Fruit fly (Drosophila melanogaster) whole organism, embryonic: ENCODE data around the gene CG14515.

Source experiments
- Aef1 ChIP-seq: fragments of 200-800 bp; sonication (Bioruptor generic); IDR thresholded peaks from 3 replicates; pipeline ENCODE4 v1.3.6; 2022; ENCODE audit warnings: missing biosample characterization, missing genetic modification characterization
- Asciz ChIP-seq: fragments of 200-800 bp; sonication (Bioruptor generic); optimal IDR thresholded peaks from 2 replicates; lab custom pipeline; 2017; ENCODE audit warnings: missing biosample characterization, mild to moderate bottlenecking, missing genetic modification characterization, missing genetic modification reagents
- C15 ChIP-seq: fragments of 200-800 bp; sonication (Bioruptor generic); IDR thresholded peaks from 3 replicates; pipeline ENCODE4 v1.3.6; 2022; ENCODE audit warnings: missing biosample characterization, missing genetic modification characterization
- CG10274 ChIP-seq: fragments of 200-800 bp; sonication (Bioruptor generic); optimal IDR thresholded peaks from 3 replicates; lab custom pipeline; 2017; ENCODE audit warnings: missing biosample characterization, mild to moderate bottlenecking, missing genetic modification characterization
- CG10321 ChIP-seq: fragments of 200-800 bp; sonication (Bioruptor generic); IDR thresholded peaks from 2 replicates; pipeline ENCODE4 v1.3.6; 2022; ENCODE audit warnings: missing biosample characterization, missing genetic modification characterization
- CG10462 ChIP-seq: fragments of 200-800 bp; sonication (Bioruptor generic); optimal IDR thresholded peaks from 2 replicates; lab custom pipeline; 2016; ENCODE audit warnings: missing biosample characterization, missing genetic modification characterization
- CG11085 ChIP-seq: fragments of 200-800 bp; sonication (Bioruptor generic); IDR thresholded peaks from 2 replicates; pipeline ENCODE4 v1.3.6; 2022; ENCODE audit warnings: missing biosample characterization, missing genetic modification characterization
- CG12071 ChIP-seq: fragments of 200-800 bp; sonication (Bioruptor generic); optimal IDR thresholded peaks from 3 replicates; lab custom pipeline; 2018; ENCODE audit warnings: missing biosample characterization, mild to moderate bottlenecking, missing genetic modification characterization
- CG12104 ChIP-seq: fragments of 200-800 bp; sonication (Bioruptor generic); optimal IDR thresholded peaks from 3 replicates; lab custom pipeline; 2016; ENCODE audit warnings: missing biosample characterization, missing genetic modification characterization
- CG12299 ChIP-seq: fragments of 200-800 bp; sonication (Bioruptor generic); optimal IDR thresholded peaks from 2 replicates; lab custom pipeline; 2018; ENCODE audit warnings: missing biosample characterization, mild to moderate bottlenecking, missing genetic modification characterization
- CG14965 ChIP-seq: fragments of 200-800 bp; sonication (Bioruptor generic); optimal IDR thresholded peaks from 2 replicates; lab custom pipeline; 2016; ENCODE audit warnings: missing biosample characterization, missing genetic modification characterization, borderline replicate concordance
- CG1603 ChIP-seq: fragments of 200-800 bp; sonication (Bioruptor generic); optimal IDR thresholded peaks from 2 replicates; lab custom pipeline; 2019; ENCODE audit warnings: missing biosample characterization, mild to moderate bottlenecking, missing genetic modification characterization, moderate library complexity
- CG17359 ChIP-seq: fragments of 200-800 bp; sonication (Bioruptor generic); optimal IDR thresholded peaks from 3 replicates; lab custom pipeline; 2018; ENCODE audit warnings: missing biosample characterization, mild to moderate bottlenecking, missing genetic modification characterization, moderate library complexity
- CG18764 ChIP-seq: fragments of 200-800 bp; sonication (Bioruptor generic); optimal IDR thresholded peaks from 3 replicates; lab custom pipeline; 2016; ENCODE audit warnings: missing biosample characterization, missing genetic modification characterization
- CG3281 ChIP-seq: fragments of 200-800 bp; sonication (Bioruptor generic); optimal IDR thresholded peaks from 3 replicates; lab custom pipeline; 2017; ENCODE audit warnings: missing biosample characterization, mild to moderate bottlenecking, missing genetic modification characterization
- CG4282 ChIP-seq: fragments of 200-800 bp; sonication (Bioruptor generic); optimal IDR thresholded peaks from 2 replicates; lab custom pipeline; 2016; ENCODE audit warnings: missing biosample characterization, missing genetic modification characterization
- CG4617 ChIP-seq: fragments of 200-800 bp; sonication (Bioruptor generic); optimal IDR thresholded peaks from 3 replicates; lab custom pipeline; 2016; ENCODE audit warnings: missing biosample characterization, missing genetic modification characterization, borderline replicate concordance
- CG4854 ChIP-seq: fragments of 200-800 bp; sonication (Bioruptor generic); optimal IDR thresholded peaks from 2 replicates; lab custom pipeline; 2016; ENCODE audit warnings: missing biosample characterization, missing genetic modification characterization, inconsistent platforms
- CG6254 ChIP-seq: fragments of 200-800 bp; sonication (Bioruptor generic); optimal IDR thresholded peaks from 3 replicates; lab custom pipeline; 2017; ENCODE audit warnings: mild to moderate bottlenecking, missing biosample characterization, missing genetic modification reagents, missing genetic modification characterization
- CG6689 ChIP-seq: fragments of 200-800 bp; sonication (Bioruptor generic); IDR thresholded peaks from 2 replicates; pipeline ENCODE4 v1.3.6; 2022; ENCODE audit warnings: missing biosample characterization, missing genetic modification characterization
- CG8290 ChIP-seq, 3 experiments: fragments of 200-800 bp; sonication (Bioruptor generic); optimal IDR thresholded peaks; 2 replicates each; lab custom pipeline; 2016 to 2019; ENCODE audit warnings: missing biosample characterization in 3 of 3, missing genetic modification characterization in 3 of 3, mild to moderate bottlenecking in 2 of 3, moderate library complexity in 1 of 3
- Camta ChIP-seq: fragments of 200-800 bp; sonication (Bioruptor generic); optimal IDR thresholded peaks from 2 replicates; lab custom pipeline; 2016; ENCODE audit warnings: missing biosample characterization, missing genetic modification characterization
- Dbx ChIP-seq: fragments of 200-800 bp; sonication (Bioruptor generic); IDR thresholded peaks from 3 replicates; pipeline ENCODE4 v1.3.6; 2022; ENCODE audit warnings: missing biosample characterization, missing genetic modification characterization
- Hr78 ChIP-seq, 2 experiments: fragments of 200-800 bp in 1 of 2; fragments of >200 bp in 1 of 2; sonication (Bioruptor generic) in 1 of 2; optimal IDR thresholded peaks; 2 replicates each; lab custom pipeline; 2017 to 2019; ENCODE audit warnings: missing biosample characterization in 2 of 2, missing genetic modification characterization in 2 of 2, mild to moderate bottlenecking in 1 of 2, moderate library complexity in 1 of 2
- MTF-1 ChIP-seq: fragments of 200-800 bp; sonication (Bioruptor generic); optimal IDR thresholded peaks from 2 replicates; lab custom pipeline; 2018; ENCODE audit warnings: missing biosample characterization, mild to moderate bottlenecking, missing genetic modification characterization, borderline replicate concordance
- Sry-δ ChIP-seq: fragments of 200-800 bp; sonication (Bioruptor generic); optimal IDR thresholded peaks from 2 replicates; lab custom pipeline; 2016; ENCODE audit warnings: missing biosample characterization, missing genetic modification characterization
- ash1 ChIP-seq: fragments of 200-800 bp; sonication (Bioruptor generic); optimal IDR thresholded peaks from 2 replicates; lab custom pipeline; 2018; ENCODE audit warnings: missing biosample characterization, mild to moderate bottlenecking, missing genetic modification characterization
- bab2 ChIP-seq: fragments of 200-800 bp; sonication (Bioruptor generic); optimal IDR thresholded peaks from 2 replicates; lab custom pipeline; 2016; ENCODE audit warnings: missing biosample characterization, missing genetic modification characterization
- bowl ChIP-seq: fragments of 200-800 bp; sonication (Bioruptor generic); IDR thresholded peaks from 2 replicates; pipeline ENCODE4 v1.3.6; 2022; ENCODE audit warnings: missing biosample characterization, missing genetic modification characterization
- disco-r ChIP-seq: fragments of 200-800 bp; sonication (Bioruptor generic); optimal IDR thresholded peaks from 2 replicates; lab custom pipeline; 2016; ENCODE audit warnings: missing biosample characterization, missing genetic modification characterization
- gcm2 ChIP-seq: fragments of 200-800 bp; sonication (Bioruptor generic); optimal IDR thresholded peaks from 2 replicates; lab custom pipeline; 2016; ENCODE audit warnings: missing biosample characterization, missing genetic modification characterization
- grn ChIP-seq: fragments of 200-800 bp; sonication (Bioruptor generic); optimal IDR thresholded peaks from 3 replicates; lab custom pipeline; 2017; ENCODE audit warnings: missing biosample characterization, missing genetic modification characterization
- hbn ChIP-seq: fragments of 200-800 bp; sonication (Bioruptor generic); IDR thresholded peaks from 2 replicates; pipeline ENCODE4 v1.3.6; 2022; ENCODE audit warnings: missing biosample characterization, missing genetic modification characterization; ENCODE audit not compliant: partially characterized antibody
- jing ChIP-seq: fragments of 200-800 bp; sonication (Bioruptor generic); optimal IDR thresholded peaks from 2 replicates; lab custom pipeline; 2018; ENCODE audit warnings: missing biosample characterization, mild to moderate bottlenecking, missing genetic modification characterization
- kay ChIP-seq: fragments of 200-800 bp; sonication (Bioruptor generic); optimal IDR thresholded peaks from 2 replicates; lab custom pipeline; 2016; ENCODE audit warnings: missing biosample characterization, missing genetic modification characterization
- nmo ChIP-seq: fragments of 200-800 bp; sonication (Bioruptor generic); optimal IDR thresholded peaks from 2 replicates; lab custom pipeline; 2018; ENCODE audit warnings: missing biosample characterization, mild to moderate bottlenecking, missing genetic modification characterization, moderate library complexity
- nom ChIP-seq: fragments of 200-800 bp; sonication (Bioruptor generic); optimal IDR thresholded peaks from 2 replicates; lab custom pipeline; 2017; ENCODE audit warnings: missing biosample characterization, missing genetic modification characterization, mild to moderate bottlenecking, moderate library complexity, missing genetic modification reagents
- pum ChIP-seq: fragments of 200-800 bp; sonication (Bioruptor generic); optimal IDR thresholded peaks from 2 replicates; lab custom pipeline; 2016; ENCODE audit warnings: missing biosample characterization, missing genetic modification characterization
- ranshi ChIP-seq: fragments of 200-800 bp; sonication (Bioruptor generic); IDR thresholded peaks from 2 replicates; pipeline ENCODE4 v1.3.6; 2022; ENCODE audit warnings: missing biosample characterization, missing genetic modification characterization
- repo ChIP-seq: fragments of 200-800 bp; sonication (Bioruptor generic); optimal IDR thresholded peaks from 2 replicates; lab custom pipeline; 2016; ENCODE audit warnings: missing biosample characterization, missing genetic modification characterization
- ro ChIP-seq: fragments of 200-800 bp; sonication (Bioruptor generic); IDR thresholded peaks from 2 replicates; pipeline ENCODE4 v1.3.6; 2022; ENCODE audit warnings: missing biosample characterization, missing genetic modification characterization
- slbo ChIP-seq: fragments of 200-800 bp; sonication (Bioruptor generic); IDR thresholded peaks from 2 replicates; pipeline ENCODE4 v1.3.6; 2022; ENCODE audit warnings: missing biosample characterization, missing genetic modification characterization
- so ChIP-seq: fragments of 200-800 bp; sonication (Bioruptor generic); IDR thresholded peaks from 3 replicates; pipeline ENCODE4 v1.3.6; 2022; ENCODE audit warnings: missing biosample characterization, missing genetic modification characterization
- ssp ChIP-seq: fragments of 200-800 bp; sonication (Bioruptor generic); IDR thresholded peaks from 2 replicates; pipeline ENCODE4 v1.3.6; 2022; ENCODE audit warnings: missing biosample characterization, missing genetic modification characterization
- stwl ChIP-seq: fragments of 200-800 bp; sonication (Bioruptor generic); optimal IDR thresholded peaks from 3 replicates; lab custom pipeline; 2018; ENCODE audit warnings: missing biosample characterization, mild to moderate bottlenecking, missing genetic modification characterization, moderate library complexity
- tgo ChIP-seq: fragments of 200-800 bp; sonication (Bioruptor generic); IDR thresholded peaks from 3 replicates; pipeline ENCODE4 v1.3.6; 2022; ENCODE audit warnings: missing biosample characterization, missing genetic modification characterization
- tna ChIP-seq: fragments of 200-800 bp; sonication (Bioruptor generic); IDR thresholded peaks from 2 replicates; pipeline ENCODE4 v1.3.6; 2022; ENCODE audit warnings: missing biosample characterization, missing genetic modification characterization; ENCODE audit not compliant: partially characterized antibody
- vnd ChIP-seq: fragments of 200-800 bp; sonication (Bioruptor generic); IDR thresholded peaks from 3 replicates; pipeline ENCODE4 v1.3.6; 2022; ENCODE audit warnings: missing biosample characterization, missing genetic modification characterization; ENCODE audit not compliant: partially characterized antibody
- zfh2 ChIP-seq: fragments of 200-800 bp; sonication (Bioruptor generic); optimal IDR thresholded peaks from 2 replicates; lab custom pipeline; 2016; ENCODE audit warnings: missing biosample characterization, missing genetic modification characterization

The CG14515 gene

dm6 chr3R:29199807-29200693 lies 2.7 kb downstream of the CG14515 start, which contains the start of gene CG11899 (continued):
- no peak for TF ChIP-seq ranshi (GFP tag; lab: Robert Waterston, UW)
- TF ChIP-seq CG4854 (GFP tag; lab: Kevin White, UChicago) = no peak
- no peak for TF ChIP-seq tna (GFP tag; lab: Robert Waterston, UW)
- no peak for TF ChIP-seq C15 (GFP tag; lab: Robert Waterston, UW)
- TF ChIP-seq CG11085 (GFP tag; lab: Robert Waterston, UW) = no peak
- peak; percentile 45; the same call in 1 of the 3 replicates for TF ChIP-seq Dbx
- no peak for TF ChIP-seq so (GFP tag; lab: Robert Waterston, UW)
- TF ChIP-seq CG10274 (GFP tag; lab: Kevin White, UChicago) = no peak
- TF ChIP-seq tgo = no peak
- TF ChIP-seq slbo = 0 out of 2 replicates have a peak, but pooled peaks have one; percentile 32
- TF ChIP-seq gcm2 (GFP tag; lab: Kevin White, UChicago) = no peak
- no peak for TF ChIP-seq ash1
- TF ChIP-seq Hr78 (GFP tag; optimal IDR thresholded peaks at IDR 0.05; lab: Kevin White, UChicago) = peak in 1 of 2 experiments; percentile 37
- TF ChIP-seq CG10462 (GFP tag; lab: Kevin White, UChicago) = no peak
- no peak for TF ChIP-seq nmo (GFP tag; lab: Kevin White, UChicago)
- TF ChIP-seq zfh2 = no peak
- TF ChIP-seq repo (GFP tag; lab: Kevin White, UChicago) = no peak
- TF ChIP-seq CG12071 (GFP tag; lab: Kevin White, UChicago) = no peak
- TF ChIP-seq ro (GFP tag; lab: Robert Waterston, UW) = no peak
- TF ChIP-seq CG18764 (GFP tag; lab: Kevin White, UChicago) = no peak
- no peak for TF ChIP-seq CG4617 (GFP tag; lab: Kevin White, UChicago)
- no peak for TF ChIP-seq hbn (GFP tag; lab: Robert Waterston, UW)
- TF ChIP-seq CG12104 (GFP tag; lab: Kevin White, UChicago) = no peak
- TF ChIP-seq CG4282 = no peak
- TF ChIP-seq nom (GFP tag; lab: Kevin White, UChicago) = peak; percentile 89
- no peak for TF ChIP-seq vnd (GFP tag; lab: Robert Waterston, UW)
- no peak for TF ChIP-seq CG6254 (GFP tag; lab: Kevin White, UChicago)
- TF ChIP-seq jing (GFP tag; lab: Kevin White, UChicago) = no peak
- no peak for TF ChIP-seq Sry-δ (GFP tag; lab: Kevin White, UChicago)
- TF ChIP-seq disco-r (GFP tag; lab: Kevin White, UChicago) = no peak
- no peak for TF ChIP-seq CG10321 (GFP tag; lab: Robert Waterston, UW)
- no peak for TF ChIP-seq Aef1
- no peak for TF ChIP-seq CG3281 (GFP tag; lab: Kevin White, UChicago)
- no peak for TF ChIP-seq CG8290 (GFP tag; optimal IDR thresholded peaks at IDR 0.05; lab: Kevin White, UChicago)
- no peak for TF ChIP-seq CG8290 (tag; optimal IDR thresholded peaks at IDR 0.05; lab: Kevin White, UChicago)
- no peak for TF ChIP-seq ssp (GFP tag; lab: Robert Waterston, UW)
- TF ChIP-seq Camta = no peak
- no peak for TF ChIP-seq Asciz (GFP tag; lab: Kevin White, UChicago)
- no peak for TF ChIP-seq CG14965 (GFP tag; lab: Kevin White, UChicago)
- TF ChIP-seq kay (GFP tag; lab: Kevin White, UChicago) = no peak
- TF ChIP-seq CG17359 (tag; lab: Kevin White, UChicago) = no peak
- TF ChIP-seq bowl (GFP tag; lab: Robert Waterston, UW) = no peak
- no peak for TF ChIP-seq MTF-1 (GFP tag; lab: Kevin White, UChicago)
- TF ChIP-seq pum = no peak
- peak; percentile 7 for TF ChIP-seq bab2 (GFP tag; lab: Kevin White, UChicago)
- TF ChIP-seq grn (GFP tag; lab: Kevin White, UChicago) = no peak
- TF ChIP-seq stwl = no peak
- TF ChIP-seq CG12299 (tag; lab: Kevin White, UChicago) = no peak
- no peak for TF ChIP-seq CG1603 (tag; lab: Kevin White, UChicago)
- no peak for TF ChIP-seq CG6689
